Worm (Caenorhabditis elegans) whole organism, L1 larva: ENCODE measurements around the gene ell-1.

ENCODE experiments used
- C16A3.4 ChIP-seq: fragments of 150-350 bp; optimal IDR thresholded peaks from 2 replicates; lab custom pipeline; 2014; ENCODE audit warnings: missing biosample characterization, missing genetic modification characterization
- F16B12.6 ChIP-seq: fragments of 150-350 bp; optimal IDR thresholded peaks from 2 replicates; lab custom pipeline; 2014; ENCODE audit warnings: missing biosample characterization, missing genetic modification characterization
- aha-1 ChIP-seq: fragments of 150-350 bp; optimal IDR thresholded peaks from 2 replicates; lab custom pipeline; 2014; ENCODE audit warnings: missing biosample characterization, missing genetic modification characterization
- alr-1 ChIP-seq: fragments of 200-800 bp; sonication (Bioruptor generic); optimal IDR thresholded peaks from 2 replicates; lab custom pipeline; 2018; ENCODE audit warnings: borderline replicate concordance, mild to moderate bottlenecking, missing genetic modification characterization, missing compliant biosample characterization
- ama-1 ChIP-seq: fragments of 150-350 bp; optimal IDR thresholded peaks from 2 replicates; lab custom pipeline; 2014
- blmp-1 ChIP-seq: fragments of 150-350 bp; optimal IDR thresholded peaks from 2 replicates; lab custom pipeline; 2014; ENCODE audit warnings: missing biosample characterization, missing genetic modification characterization
- ceh-63 ChIP-seq: fragments of 200-800 bp; sonication (Bioruptor generic); optimal IDR thresholded peaks from 2 replicates; lab custom pipeline; 2018; ENCODE audit warnings: mild to moderate bottlenecking, missing genetic modification characterization, missing compliant biosample characterization
- ceh-8 ChIP-seq: fragments of 200-800 bp; sonication (Bioruptor generic); optimal IDR thresholded peaks from 2 replicates; lab custom pipeline; 2018; ENCODE audit warnings: mild to moderate bottlenecking, missing genetic modification characterization, moderate library complexity, missing compliant biosample characterization
- ceh-82 ChIP-seq, 3 experiments: fragments of 150-350 bp in 1 of 3; sonication (generic microtip) in 2 of 3; optimal IDR thresholded peaks; 2 replicates each; lab custom pipeline; 2014 to 2017; ENCODE audit warnings: missing biosample characterization in 3 of 3, missing genetic modification characterization in 3 of 3
- ceh-88 ChIP-seq: fragments of 200-800 bp; sonication (Bioruptor generic); IDR thresholded peaks from 2 replicates; pipeline ENCODE4 v1.3.6; 2022; ENCODE audit warnings: missing genetic modification characterization, missing compliant biosample characterization
- ceh-90 ChIP-seq: sonication (generic microtip); optimal IDR thresholded peaks from 2 replicates; lab custom pipeline; 2016; ENCODE audit warnings: missing genetic modification characterization, missing compliant biosample characterization
- ces-1 ChIP-seq: fragments of 150-350 bp; optimal IDR thresholded peaks from 2 replicates; lab custom pipeline; 2014; ENCODE audit warnings: missing biosample characterization, missing genetic modification reagents, missing genetic modification characterization
- dpl-1 ChIP-seq, 3 experiments: fragments of 150-350 bp in 2 of 3; sonication (generic microtip) in 1 of 3; optimal IDR thresholded peaks; 2 replicates each; lab custom pipeline; 2014 to 2017; ENCODE audit warnings: missing biosample characterization in 3 of 3, missing genetic modification characterization in 3 of 3, missing genetic modification reagents in 3 of 3
- efl-1 ChIP-seq, 4 experiments: fragments of 150-350 bp; optimal IDR thresholded peaks in 3 of 4; peaks in 1 of 4; 1 replicate in 1 of 4; 2 replicates in 3 of 4; lab custom pipeline; 2014; ENCODE audit warnings: missing biosample characterization in 2 of 4, missing genetic modification characterization in 2 of 4, missing genetic modification reagents in 2 of 4
- efl-3 ChIP-seq: fragments of 200-800 bp; sonication (Bioruptor generic); optimal IDR thresholded peaks from 2 replicates; lab custom pipeline; 2018; ENCODE audit warnings: mild to moderate bottlenecking, missing genetic modification characterization, missing compliant biosample characterization
- egl-13 ChIP-seq: sonication (generic microtip); optimal IDR thresholded peaks from 2 replicates; lab custom pipeline; 2016; ENCODE audit warnings: missing genotype, missing genetic modification reagents, missing genetic modification characterization, missing compliant biosample characterization
- egl-27 ChIP-seq, 2 experiments: fragments of 150-350 bp in 1 of 2; sonication (generic microtip); optimal IDR thresholded peaks; 3 replicates each; lab custom pipeline; 2017 to 2018; ENCODE audit warnings: missing biosample characterization in 2 of 2, missing genetic modification characterization in 2 of 2, missing genetic modification reagents in 2 of 2
- elt-2 ChIP-seq: sonication (generic microtip); optimal IDR thresholded peaks from 2 replicates; lab custom pipeline; 2016; ENCODE audit warnings: missing genetic modification characterization, mild to moderate bottlenecking, inconsistent platforms, missing compliant biosample characterization, missing genetic modification reagents
- elt-3 ChIP-seq, 6 experiments: fragments of 150-350 bp in 1 of 6; sonication (generic microtip); optimal IDR thresholded peaks; 2 replicates each; lab custom pipeline; 2017 to 2018; ENCODE audit warnings: missing biosample characterization in 6 of 6, missing genetic modification characterization in 6 of 6, inconsistent platforms in 1 of 6
- ets-5 ChIP-seq: fragments of 200-800 bp; sonication (Bioruptor generic); IDR thresholded peaks from 2 replicates; pipeline ENCODE4 v1.3.6; 2022; ENCODE audit warnings: missing genetic modification characterization, missing compliant biosample characterization
- fkh-8 ChIP-seq: sonication (generic microtip); optimal IDR thresholded peaks from 2 replicates; lab custom pipeline; 2016; ENCODE audit warnings: mild to moderate bottlenecking, missing genetic modification characterization, missing compliant biosample characterization
- hlh-17 ChIP-seq: fragments of 200-800 bp; sonication (Bioruptor generic); optimal IDR thresholded peaks from 2 replicates; lab custom pipeline; 2018; ENCODE audit warnings: missing genetic modification characterization, mild to moderate bottlenecking, missing compliant biosample characterization, moderate library complexity, borderline replicate concordance
- irx-1 ChIP-seq: sonication (generic microtip); optimal IDR thresholded peaks from 2 replicates; lab custom pipeline; 2016; ENCODE audit warnings: missing genetic modification characterization, missing compliant biosample characterization
- isw-1 ChIP-seq: fragments of 200-800 bp; sonication (Bioruptor generic); IDR thresholded peaks from 2 replicates; pipeline ENCODE4 v1.3.6; 2022; ENCODE audit warnings: missing genetic modification characterization, missing compliant biosample characterization
- jun-1 ChIP-seq: fragments of 150-350 bp; optimal IDR thresholded peaks from 2 replicates; lab custom pipeline; 2014; ENCODE audit warnings: missing biosample characterization, missing genetic modification reagents, missing genetic modification characterization
- lin-13 ChIP-seq: fragments of 150-350 bp; optimal IDR thresholded peaks from 2 replicates; lab custom pipeline; 2014; ENCODE audit warnings: missing biosample characterization, missing genetic modification reagents, missing genetic modification characterization
- lin-35 ChIP-seq, 2 experiments: fragments of 150-350 bp; optimal IDR thresholded peaks; 2 replicates each; lab custom pipeline; 2014; ENCODE audit warnings: missing biosample characterization in 2 of 2, missing genetic modification characterization in 2 of 2, missing genetic modification reagents in 2 of 2
- lir-3 ChIP-seq: sonication (generic microtip); optimal IDR thresholded peaks from 2 replicates; lab custom pipeline; 2016; ENCODE audit warnings: mild to moderate bottlenecking, missing genetic modification characterization, moderate library complexity, missing compliant biosample characterization; ENCODE audit not compliant: poor library complexity
- lsy-2 ChIP-seq, 2 experiments: fragments of 150-350 bp; optimal IDR thresholded peaks; 2 replicates each; lab custom pipeline; 2014; ENCODE audit warnings: missing biosample characterization in 2 of 2, missing genetic modification characterization in 2 of 2
- mdl-1 ChIP-seq, 2 experiments: fragments of 150-350 bp; optimal IDR thresholded peaks; 2 replicates each; lab custom pipeline; 2014 to 2017; ENCODE audit warnings: missing biosample characterization in 2 of 2, missing genetic modification characterization in 2 of 2, inconsistent platforms in 1 of 2
- mef-2 ChIP-seq: fragments of 150-350 bp; optimal IDR thresholded peaks from 2 replicates; lab custom pipeline; 2014; ENCODE audit warnings: missing biosample characterization, missing genetic modification characterization
- mep-1 ChIP-seq: fragments of 150-350 bp; optimal IDR thresholded peaks from 2 replicates; lab custom pipeline; 2014; ENCODE audit warnings: missing biosample characterization, missing genetic modification characterization
- nhr-19 ChIP-seq: fragments of 200-800 bp; sonication (Bioruptor generic); conservative IDR thresholded peaks from 2 replicates; pipeline ENCODE4 v1.3.6; 2022; ENCODE audit warnings: missing genetic modification characterization, missing compliant biosample characterization
- nhr-20 ChIP-seq: sonication (generic microtip); optimal IDR thresholded peaks from 2 replicates; lab custom pipeline; 2016; ENCODE audit warnings: mild to moderate bottlenecking, missing genetic modification characterization, missing compliant biosample characterization
- nhr-71 ChIP-seq: sonication (generic microtip); optimal IDR thresholded peaks from 2 replicates; lab custom pipeline; 2016; ENCODE audit warnings: mild to moderate bottlenecking, missing genetic modification characterization, moderate library complexity, missing compliant biosample characterization
- nhr-76 ChIP-seq: sonication (generic microtip); optimal IDR thresholded peaks from 2 replicates; lab custom pipeline; 2017; ENCODE audit warnings: missing biosample characterization, missing genetic modification characterization
- nhr-77 ChIP-seq: fragments of 150-350 bp; optimal IDR thresholded peaks from 2 replicates; lab custom pipeline; 2014; ENCODE audit warnings: missing biosample characterization, missing genetic modification characterization
- nhr-84 ChIP-seq: sonication (generic microtip); optimal IDR thresholded peaks from 2 replicates; lab custom pipeline; 2017; ENCODE audit warnings: missing biosample characterization, missing genetic modification characterization
- nhr-85 ChIP-seq: sonication (generic microtip); peaks from one replicate; lab custom pipeline; 2016; ENCODE audit warnings: missing genetic modification characterization, inconsistent platforms, missing compliant biosample characterization
- rnt-1 ChIP-seq: sonication (generic microtip); optimal IDR thresholded peaks from 2 replicates; lab custom pipeline; 2016; ENCODE audit warnings: mild to moderate bottlenecking, missing genetic modification characterization, moderate library complexity, missing compliant biosample characterization
- skn-1 ChIP-seq: fragments of 150-350 bp; optimal IDR thresholded peaks from 2 replicates; lab custom pipeline; 2014; ENCODE audit warnings: missing biosample characterization, missing genetic modification characterization
- sox-4 ChIP-seq: sonication (generic microtip); optimal IDR thresholded peaks from 2 replicates; lab custom pipeline; 2016; ENCODE audit warnings: missing genetic modification characterization, missing compliant biosample characterization
- swsn-7 ChIP-seq: sonication (generic microtip); optimal IDR thresholded peaks from 2 replicates; lab custom pipeline; 2016; ENCODE audit warnings: missing genetic modification characterization, missing compliant biosample characterization
- unc-130 ChIP-seq: fragments of 150-350 bp; optimal IDR thresholded peaks from 2 replicates; lab custom pipeline; 2017; ENCODE audit warnings: missing biosample characterization, missing genetic modification characterization, inconsistent platforms
- unc-30 ChIP-seq: sonication (generic microtip); optimal IDR thresholded peaks from 2 replicates; lab custom pipeline; 2017; ENCODE audit warnings: missing biosample characterization, missing genetic modification characterization
- unc-62 ChIP-seq: fragments of 150-350 bp; optimal IDR thresholded peaks from 2 replicates; lab custom pipeline; 2014; ENCODE audit warnings: missing biosample characterization, missing genetic modification reagents, missing genetic modification characterization
- vab-15 ChIP-seq: sonication (generic microtip); optimal IDR thresholded peaks from 2 replicates; lab custom pipeline; 2017; ENCODE audit warnings: missing genotype, mild to moderate bottlenecking, missing genetic modification characterization, missing compliant biosample characterization

The ell-1 gene

ce11 chrIV:4400350-4401326, 6.4 kb downstream of the ell-1 start, which contains the start of gene Y24D9A.6 (continued):
- peak; percentile 17 for TF ChIP-seq unc-130
- TF ChIP-seq ces-1: no peak
- no peak for TF ChIP-seq ceh-63 (GFP tag; lab: Kevin White, UChicago)
- TF ChIP-seq ceh-90 (tag; lab: Kevin White, UChicago): no peak
- TF ChIP-seq nhr-71 (tag; lab: Kevin White, UChicago): peak; percentile 88
- peak; percentile 84 for TF ChIP-seq nhr-20 (tag; lab: Kevin White, UChicago)
- 0 out of 2 replicates have a peak, but pooled peaks have one; percentile 43 for TF ChIP-seq ceh-88
- TF ChIP-seq mef-2 (tag; lab: Kevin White, UChicago): no peak
- TF ChIP-seq F16B12.6: no peak
- no peak for TF ChIP-seq egl-13 (tag; lab: Kevin White, UChicago)
- peak; percentile 98 for TF ChIP-seq blmp-1 (tag; lab: Kevin White, UChicago)
- TF ChIP-seq lin-13 (GFP tag; lab: Kevin White, UChicago): peak; percentile 73
- no peak for TF ChIP-seq unc-62 (GFP tag; lab: Kevin White, UChicago)
- TF ChIP-seq ceh-8 (GFP tag; lab: Kevin White, UChicago): no peak
- peak; percentile 10 to 63 for TF ChIP-seq mdl-1 (tag; optimal IDR thresholded peaks at IDR 0.05; lab: Kevin White, UChicago)
- no peak for TF ChIP-seq ets-5 (GFP tag; lab: Robert Waterston, UW)
- TF ChIP-seq mep-1 (tag; lab: Kevin White, UChicago): peak; percentile 78
- TF ChIP-seq lir-3: peak; percentile 16

DNA sequence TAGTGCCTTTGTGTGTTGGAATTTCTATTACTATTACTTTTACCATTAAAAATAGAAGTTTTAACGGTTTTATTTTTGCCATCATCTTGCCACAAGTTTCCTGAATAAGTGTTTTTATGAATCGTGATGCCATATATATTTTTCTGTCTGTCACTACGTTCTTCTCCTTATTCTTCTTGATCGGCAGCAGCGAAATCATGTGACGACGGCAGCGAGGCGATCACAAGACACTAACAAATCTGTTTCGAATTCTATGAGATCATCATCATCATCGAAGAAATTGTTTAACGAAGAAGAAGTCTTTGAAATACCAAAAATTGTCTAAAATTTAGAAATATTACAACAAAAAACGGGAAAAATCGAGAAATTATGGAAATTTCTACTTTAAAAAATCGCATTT, 8.2 kb downstream of the ell-1 start:
- TF ChIP-seq efl-3 (GFP tag; lab: Kevin White, UChicago): no peak
- TF ChIP-seq aha-1 (tag; lab: Kevin White, UChicago): no peak
- TF ChIP-seq elt-2 (tag; lab: Kevin White, UChicago): no peak
- no peak for TF ChIP-seq nhr-76 (tag; lab: Kevin White, UChicago)
- no peak for TF ChIP-seq rnt-1 (tag; lab: Kevin White, UChicago)
- no peak for TF ChIP-seq alr-1 (tag; lab: Kevin White, UChicago)
- TF ChIP-seq fkh-8 (tag; lab: Kevin White, UChicago): no peak
- no peak for TF ChIP-seq isw-1 (GFP tag; lab: Robert Waterston, UW)
- peak; percentile 85 for TF ChIP-seq unc-130
- TF ChIP-seq nhr-84: no peak
- TF ChIP-seq mep-1 (tag; lab: Kevin White, UChicago): peak; percentile 54
- TF ChIP-seq unc-30 (tag; lab: Kevin White, UChicago): no peak
- peak; percentile 7 to 75 for TF ChIP-seq lin-35 (GFP tag; optimal IDR thresholded peaks at IDR 0.05; lab: Kevin White, UChicago)
- TF ChIP-seq unc-62 (GFP tag; lab: Kevin White, UChicago): no peak
- peak; percentile 37 for TF ChIP-seq sox-4 (tag; lab: Kevin White, UChicago)
- no peak for TF ChIP-seq egl-27 (tag; optimal IDR thresholded peaks at IDR 0.05; lab: Kevin White, UChicago)
- TF ChIP-seq lin-13 (GFP tag; lab: Kevin White, UChicago): peak; percentile 46
- TF ChIP-seq F16B12.6: no peak
- peak; percentile 61 for TF ChIP-seq nhr-19 (GFP tag; lab: Robert Waterston, UW)
- peak; percentile 67 for TF ChIP-seq skn-1 (tag; lab: Kevin White, UChicago)
- peak; percentile 64 to 71 for TF ChIP-seq lsy-2 (tag; optimal IDR thresholded peaks at IDR 0.05; lab: Kevin White, UChicago)
- TF ChIP-seq jun-1 (tag; lab: Kevin White, UChicago): no peak
- TF ChIP-seq ama-1: no peak
- peak; percentile 38 for TF ChIP-seq swsn-7 (tag; lab: Kevin White, UChicago)
- TF ChIP-seq lir-3: peak; percentile 24
- TF ChIP-seq C16A3.4 (tag; lab: Kevin White, UChicago): peak; percentile 60
- TF ChIP-seq nhr-85 (tag; lab: Kevin White, UChicago): peak; percentile 96
- TF ChIP-seq mdl-1 (tag; optimal IDR thresholded peaks at IDR 0.05; lab: Kevin White, UChicago): peak in 1 of 2 experiments; percentile 78
- TF ChIP-seq ceh-82 (tag; optimal IDR thresholded peaks at IDR 0.05; lab: Kevin White, UChicago): peak in 1 of 3 experiments; percentile 5
- no peak for TF ChIP-seq hlh-17 (GFP tag; lab: Kevin White, UChicago)
- peak; percentile 16 to 54 (median 33) for TF ChIP-seq dpl-1 (GFP tag; optimal IDR thresholded peaks at IDR 0.05; lab: Kevin White, UChicago)
- no peak for TF ChIP-seq nhr-77 (tag; lab: Kevin White, UChicago)
- no peak for TF ChIP-seq irx-1 (tag; lab: Kevin White, UChicago)
- TF ChIP-seq elt-3 (tag; optimal IDR thresholded peaks at IDR 0.05; lab: Kevin White, UChicago): peak in 2 of 6 experiments; percentile 55 to 92
- TF ChIP-seq vab-15 (tag; lab: Kevin White, UChicago): no peak
- TF ChIP-seq efl-1 (optimal IDR thresholded peaks at IDR 0.05; lab: Kevin White, UChicago): peak in 1 of 2 experiments; percentile 27
- TF ChIP-seq efl-1 (GFP tag; optimal IDR thresholded peaks at IDR 0.05 in 1 of 2; lab: Kevin White, UChicago): peak; percentile 9 to 45
